Worm (Caenorhabditis elegans): ENCODE results near the gene C54C6.11.

ce11 chrIII:3581636-3582035 is 33.5 kb downstream of the C54C6.11 start, which contains the start of gene C48D5.3:
- TF ChIP-seq pes-1 (GFP tag; IDR thresholded peaks at IDR 0.05) (no peak), hmg-4 (GFP tag; optimal IDR thresholded peaks at IDR 0.05) (no peak), B0310.2 (tag; optimal IDR thresholded peaks at IDR 0.05) (no peak), tbx-11 (GFP tag; IDR thresholded peaks at IDR 0.05) (no peak), aly-1 (tag; optimal IDR thresholded peaks at IDR 0.05) (no peak), F13C5.2 (tag; optimal IDR thresholded peaks at IDR 0.05) (no peak), scrt-1 (GFP tag; IDR thresholded peaks at IDR 0.05) (no peak), tra-4 (tag; optimal IDR thresholded peaks at IDR 0.05) (no peak), ceh-13 (GFP tag; optimal IDR thresholded peaks at IDR 0.05) (no peak), ama-1 (optimal IDR thresholded peaks at IDR 0.05) (no peak), ceh-36 (tag; optimal IDR thresholded peaks at IDR 0.05) (no peak), hmbx-1 (tag; optimal IDR thresholded peaks at IDR 0.05) (no peak), sea-1 (GFP tag; conservative IDR thresholded peaks at IDR 0.05) (no peak)

All from whole organism, early embryonic.